Worm (Caenorhabditis elegans) whole organism, L2 larva: ENCODE data around the gene Y38A10A.7.

ENCODE experiments used
- ceh-16 ChIP-seq: fragments of 150-350 bp; optimal IDR thresholded peaks from 2 replicates; lab custom pipeline; 2014; ENCODE audit warnings: missing biosample characterization, missing genetic modification characterization
- ceh-82 ChIP-seq: fragments of 150-350 bp; optimal IDR thresholded peaks from 2 replicates; lab custom pipeline; 2014; ENCODE audit warnings: missing biosample characterization, missing genetic modification characterization
- dmd-4 ChIP-seq: sonication (generic microtip); optimal IDR thresholded peaks from 2 replicates; lab custom pipeline; 2017; ENCODE audit warnings: missing biosample characterization, missing genetic modification characterization
- elt-1 ChIP-seq: fragments of 150-350 bp; optimal IDR thresholded peaks from 2 replicates; lab custom pipeline; 2014; ENCODE audit warnings: missing biosample characterization, missing genetic modification characterization
- lin-39 ChIP-seq: fragments of 150-350 bp; optimal IDR thresholded peaks from 2 replicates; lab custom pipeline; 2014; ENCODE audit warnings: missing biosample characterization, missing genetic modification reagents, missing genetic modification characterization
- mdl-1 ChIP-seq, 2 experiments: fragments of 150-350 bp in 1 of 2; sonication (generic microtip) in 1 of 2; optimal IDR thresholded peaks; 2 replicates each; lab custom pipeline; 2017; ENCODE audit warnings: missing biosample characterization in 2 of 2, missing genetic modification characterization in 2 of 2
- nhr-237 ChIP-seq: fragments of 150-350 bp; optimal IDR thresholded peaks from 2 replicates; lab custom pipeline; 2014; ENCODE audit warnings: missing biosample characterization, missing genetic modification characterization
- nhr-25 ChIP-seq: fragments of 150-350 bp; sonication (generic microtip); optimal IDR thresholded peaks from 3 replicates; lab custom pipeline; 2014; ENCODE audit warnings: missing biosample characterization, missing genetic modification characterization
- nhr-6 ChIP-seq: fragments of 150-350 bp; optimal IDR thresholded peaks from 2 replicates; lab custom pipeline; 2014; ENCODE audit warnings: missing biosample characterization, missing genetic modification characterization
- nhr-77 ChIP-seq: fragments of 150-350 bp; optimal IDR thresholded peaks from 2 replicates; lab custom pipeline; 2014; ENCODE audit warnings: missing biosample characterization, missing genetic modification characterization
- ztf-1 ChIP-seq: fragments of 200-800 bp; sonication (Bioruptor generic); conservative IDR thresholded peaks from 2 replicates; pipeline ENCODE4 v1.3.6; 2022; ENCODE audit warnings: missing genetic modification characterization, missing compliant biosample characterization

- TF ChIP-seq dmd-4 (no peak), ceh-16 (no peak), ztf-1 (no peak), lin-39 (tag; lab: Kevin White, UChicago) (no peak), mdl-1 (tag; optimal IDR thresholded peaks at IDR 0.05; lab: Kevin White, UChicago) (no peak), nhr-6 (tag; lab: Kevin White, UChicago) (no peak), nhr-237 (no peak), ceh-82 (tag; lab: Kevin White, UChicago) (no peak), elt-1 (tag; lab: Kevin White, UChicago) (no peak), nhr-25 (tag; lab: Kevin White, UChicago) (no peak), nhr-77 (tag; lab: Kevin White, UChicago) (no peak)
Observed at ce11 chrV:6055289-6055688, 40.7 kb upstream of the Y38A10A.7 start, which contains the start of gene srd-20.
